Worm (Caenorhabditis elegans) whole organism, mixed stage, embryonic: Measurements from ENCODE around the gene sdz-5.

Source experiments
- mep-1 ChIP-seq: fragments of 150-350 bp; optimal IDR thresholded peaks from 2 replicates; lab custom pipeline; 2017; ENCODE audit warnings: missing biosample characterization, missing genetic modification reagents, missing genetic modification characterization, inconsistent platforms
- unc-62 ChIP-seq: fragments of 150-350 bp; optimal IDR thresholded peaks from 2 replicates; lab custom pipeline; 2014; ENCODE audit warnings: missing biosample characterization, missing genetic modification reagents, missing genetic modification characterization

DNA sequence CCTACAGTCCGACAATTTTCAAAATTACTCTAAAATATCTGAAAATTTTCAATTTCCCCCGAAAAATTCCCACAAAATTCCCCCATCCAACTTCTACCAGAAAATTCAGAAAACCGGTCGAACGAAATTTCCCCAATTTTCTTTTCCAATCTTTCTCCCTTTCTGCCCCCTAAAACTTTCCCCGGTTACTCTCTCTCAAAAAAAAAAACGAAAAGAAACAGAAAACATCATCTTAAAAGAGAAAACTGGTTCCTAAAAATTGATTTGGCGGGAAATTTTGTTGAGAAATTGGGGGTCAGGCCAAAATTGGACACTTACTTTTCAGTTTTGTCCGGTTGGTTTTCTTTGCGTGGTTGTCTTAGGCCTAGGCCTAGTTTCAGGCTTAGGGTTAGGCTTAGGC is 30.8 kb upstream of the sdz-5 start:
- TF ChIP-seq unc-62 (GFP tag; lab: Kevin White, UChicago) (no peak), mep-1 (tag; lab: Kevin White, UChicago) (no peak)
